Fruit fly (Drosophila melanogaster) whole organism: ENCODE data around the gene CkIalpha.
A peak's percentile ranks its signal among the peaks of the same experiment; 100 is the strongest.

Experiments
- CG8478 ChIP-seq: fragments of >200 bp; optimal IDR thresholded peaks from 2 replicates; lab custom pipeline; 2018; ENCODE audit warnings: inconsistent platforms
- Dll ChIP-seq: fragments of >200 bp; optimal IDR thresholded peaks from 2 replicates; lab custom pipeline; 2017
- EcR ChIP-seq, 2 experiments: fragments of >200 bp; optimal IDR thresholded peaks; 2 replicates each; lab custom pipeline; 2017; ENCODE audit warnings: missing biosample characterization in 2 of 2, missing genetic modification characterization in 2 of 2, missing genetic modification reagents in 2 of 2
- pan ChIP-seq: fragments of >200 bp; optimal IDR thresholded peaks from 2 replicates; lab custom pipeline; 2017
- psq ChIP-seq: fragments of >200 bp; optimal IDR thresholded peaks from 2 replicates; lab custom pipeline; 2017
- usp ChIP-seq: fragments of >200 bp; optimal IDR thresholded peaks from 2 replicates; lab custom pipeline; 2017; ENCODE audit warnings: missing biosample characterization, missing genetic modification characterization, mixed read lengths

CkIalpha gene

DNA sequence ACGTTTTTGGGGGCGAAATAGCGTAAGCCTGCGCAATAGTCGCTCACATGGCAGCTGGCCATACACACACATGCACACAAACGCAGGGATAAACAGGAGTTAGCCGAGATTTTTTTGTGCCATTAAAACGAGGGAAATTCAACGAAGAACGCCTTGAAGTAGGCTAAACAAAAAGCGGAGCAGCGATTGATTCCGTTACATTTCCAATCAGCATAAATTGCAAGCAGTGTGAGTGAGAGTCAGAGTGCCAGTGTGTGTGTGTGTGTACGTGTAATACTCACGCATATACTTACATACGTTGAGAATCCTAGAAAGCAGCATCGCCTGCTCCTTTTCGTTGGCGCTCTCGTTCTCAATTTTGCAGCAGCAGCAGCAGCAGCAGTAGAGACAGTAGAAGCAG is 20.2 kb upstream of the CkIalpha start:
- TF ChIP-seq EcR (GFP tag; optimal IDR thresholded peaks at IDR 0.05; lab: Kevin White, UChicago) (no peak), CG8478 (lab: Kevin White, UChicago) (no peak), pan (lab: Kevin White, UChicago) (no peak), Dll (no peak), psq (lab: Kevin White, UChicago) (no peak), usp (GFP tag; lab: Kevin White, UChicago) (no peak)

DNA sequence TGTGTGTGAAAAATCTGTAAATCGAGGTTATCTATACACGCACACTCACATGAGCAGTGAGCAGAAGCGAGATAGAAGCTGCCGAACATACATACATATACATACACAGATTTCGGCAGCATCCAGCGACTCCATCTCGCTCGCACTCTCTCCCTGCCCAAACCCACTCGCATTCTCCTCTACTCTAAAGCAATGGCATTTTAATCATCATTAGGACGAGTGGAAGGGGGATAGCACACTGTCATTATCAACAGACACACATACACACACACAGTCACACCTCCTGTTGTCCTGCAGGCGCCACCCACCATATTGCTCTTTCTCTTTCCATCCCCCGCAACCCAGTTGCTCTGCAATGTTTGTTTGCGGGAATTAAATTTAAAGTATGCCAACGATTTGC is 19.4 kb upstream of the CkIalpha start:
- TF ChIP-seq psq (lab: Kevin White, UChicago) (no peak), EcR (GFP tag; optimal IDR thresholded peaks at IDR 0.05; lab: Kevin White, UChicago) (no peak), usp (GFP tag; lab: Kevin White, UChicago) (no peak), pan (lab: Kevin White, UChicago) (no peak), CG8478 (lab: Kevin White, UChicago) (no peak)

DNA sequence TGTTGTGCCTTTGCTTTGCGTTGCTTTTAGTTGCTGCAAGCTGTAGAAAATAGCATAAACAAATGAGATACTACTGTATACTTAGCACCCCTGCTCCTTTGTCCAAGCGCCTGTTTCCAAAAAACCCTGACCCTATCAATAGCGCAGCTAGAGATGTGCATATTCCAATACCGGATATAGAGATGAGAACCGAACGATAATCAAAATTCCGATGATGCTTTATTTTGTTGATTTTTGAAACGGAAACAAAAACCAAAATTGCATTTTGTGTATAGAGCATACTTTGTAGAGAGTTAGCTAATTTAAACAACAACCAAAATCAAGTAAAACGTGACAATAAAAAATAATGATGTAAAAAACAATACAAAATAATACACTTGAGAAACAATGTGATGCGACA is 8.1 kb upstream of the CkIalpha start:
- no peak for TF ChIP-seq pan (lab: Kevin White, UChicago)

- no peak for TF ChIP-seq usp (GFP tag; lab: Kevin White, UChicago)
- no peak for TF ChIP-seq CG8478 (lab: Kevin White, UChicago)
- no peak for TF ChIP-seq Dll
- no peak for TF ChIP-seq psq (lab: Kevin White, UChicago)
- TF ChIP-seq EcR (GFP tag; optimal IDR thresholded peaks at IDR 0.05; lab: Kevin White, UChicago), result no peak
- no peak for TF ChIP-seq pan (lab: Kevin White, UChicago)
Observed at dm6 chrX:12651613-12652012, 1.8 kb upstream of the CkIalpha start.

- TF ChIP-seq usp (GFP tag; lab: Kevin White, UChicago), result no peak
- TF ChIP-seq Dll, result no peak
- peak; percentile 83 for TF ChIP-seq CG8478 (lab: Kevin White, UChicago)
Observed at dm6 chrX:12654288-12654729, 883 bp downstream of the CkIalpha start.

dm6 chrX:12658400-12658998 is 5.1 kb downstream of the CkIalpha start:
- TF ChIP-seq EcR (GFP tag; optimal IDR thresholded peaks at IDR 0.05; lab: Kevin White, UChicago), result no peak
- TF ChIP-seq Dll, result no peak
- no peak for TF ChIP-seq CG8478 (lab: Kevin White, UChicago)
- no peak for TF ChIP-seq psq (lab: Kevin White, UChicago)
- TF ChIP-seq usp (GFP tag; lab: Kevin White, UChicago), result no peak
- TF ChIP-seq pan (lab: Kevin White, UChicago), result no peak

DNA sequence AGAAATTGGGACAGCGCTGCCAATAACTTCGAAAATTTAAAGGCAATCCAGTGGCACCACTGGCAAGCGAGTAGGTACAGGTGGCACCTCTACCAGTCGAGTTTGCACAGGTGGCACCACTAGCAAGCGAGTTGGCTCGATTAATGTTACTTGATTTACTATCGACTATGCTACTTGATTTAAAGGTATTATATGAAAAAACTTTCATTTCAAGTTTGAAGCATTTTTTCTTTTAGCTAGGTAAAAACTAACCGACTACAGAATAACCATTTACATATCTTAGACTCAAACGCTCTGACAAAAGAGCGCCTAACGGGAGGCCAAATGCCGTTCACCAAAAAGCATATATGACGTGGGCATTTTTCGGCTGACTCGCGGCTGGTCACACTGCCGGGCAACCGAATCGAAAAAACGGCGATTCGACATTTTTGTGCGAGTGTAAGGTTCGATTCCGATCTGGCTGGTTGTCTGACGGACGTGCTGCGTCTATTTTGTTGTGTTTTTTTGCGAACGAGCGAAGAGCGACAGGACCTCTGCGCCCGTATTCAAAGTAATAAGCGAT is 5.7 kb downstream of the CkIalpha start, which contains the start of gene Tis11:
TSS of gene Tis11 (plus strand) at position 417 of the 562 bp plus-strand sequence.
- TF ChIP-seq psq (lab: Kevin White, UChicago) (no peak), pan (lab: Kevin White, UChicago) (no peak), usp (GFP tag; lab: Kevin White, UChicago) (no peak), Dll (no peak), CG8478 (lab: Kevin White, UChicago) (no peak), EcR (GFP tag; optimal IDR thresholded peaks at IDR 0.05; lab: Kevin White, UChicago) (no peak)

- TF ChIP-seq usp (GFP tag; lab: Kevin White, UChicago) (no peak), Dll (no peak), CG8478 (lab: Kevin White, UChicago) (no peak), psq (lab: Kevin White, UChicago) (no peak), pan (lab: Kevin White, UChicago) (no peak), EcR (GFP tag; optimal IDR thresholded peaks at IDR 0.05; lab: Kevin White, UChicago) (no peak)
Observed at dm6 chrX:12660030-12660630, 6.7 kb downstream of the CkIalpha start.

DNA sequence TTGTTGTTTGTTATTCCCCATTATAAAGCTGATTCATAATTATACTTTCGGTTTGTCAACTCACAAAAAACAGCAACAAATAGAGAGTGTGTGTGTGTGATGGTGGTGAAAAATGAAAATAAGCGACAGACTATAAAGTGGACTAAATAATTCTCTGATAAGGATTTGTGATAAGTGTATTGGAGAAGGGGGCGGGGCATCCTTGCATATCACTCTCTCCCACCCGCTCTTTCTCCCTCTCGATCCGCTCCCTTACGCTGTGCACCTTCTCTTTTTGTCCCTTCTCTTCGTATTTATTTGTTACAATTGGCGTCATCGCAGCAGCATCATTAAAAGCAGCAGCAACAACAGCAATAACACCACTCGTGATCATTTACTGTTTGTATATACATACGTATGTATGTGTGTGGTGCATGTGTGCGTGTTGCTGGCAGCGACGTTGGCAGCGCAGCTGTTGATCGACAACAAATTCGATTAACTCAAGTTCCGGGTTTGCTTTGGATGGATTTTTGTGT is 8.1 kb downstream of the CkIalpha start:
- TF ChIP-seq usp (GFP tag; lab: Kevin White, UChicago), result no peak
- TF ChIP-seq psq (lab: Kevin White, UChicago), result no peak
- no peak for TF ChIP-seq Dll
- no peak for TF ChIP-seq pan (lab: Kevin White, UChicago)
- no peak for TF ChIP-seq EcR (GFP tag; optimal IDR thresholded peaks at IDR 0.05; lab: Kevin White, UChicago)
- no peak for TF ChIP-seq CG8478 (lab: Kevin White, UChicago)

DNA sequence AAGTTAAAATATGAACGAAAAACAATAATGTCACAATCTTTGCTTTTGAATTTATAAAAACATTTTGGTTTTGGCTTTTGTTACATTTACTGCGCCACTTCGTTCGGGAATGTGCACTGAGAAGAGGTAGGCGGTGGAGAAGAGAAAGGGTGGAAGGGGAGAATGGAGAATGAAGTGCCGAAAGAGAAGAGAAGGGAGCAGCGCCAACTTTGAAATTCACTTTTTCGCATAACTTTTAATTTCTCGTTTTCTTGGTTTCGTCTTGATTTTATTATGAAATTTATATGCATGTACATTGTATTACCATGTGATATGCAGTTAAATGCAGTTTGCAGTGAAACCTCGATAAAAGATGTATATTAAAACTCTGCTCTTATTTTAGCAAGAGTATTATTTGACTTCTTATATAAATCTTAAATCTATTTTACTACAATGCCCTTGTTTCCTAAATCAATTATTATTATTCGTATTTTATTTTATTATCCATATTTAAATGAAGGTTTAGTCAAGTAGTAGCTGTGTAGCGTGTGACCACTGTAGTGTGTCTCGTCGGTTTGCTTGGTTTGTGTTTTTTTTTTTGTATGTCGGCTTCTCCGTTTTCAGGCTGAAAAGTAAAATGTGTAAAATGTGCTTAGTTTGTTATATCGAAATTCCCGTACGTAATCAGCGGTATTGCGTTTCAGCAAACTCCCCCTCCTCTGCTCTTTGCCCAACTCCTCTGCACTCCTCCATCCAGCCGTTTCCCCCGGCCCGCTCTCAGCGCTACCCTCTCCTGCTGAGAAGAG is 9.4 kb downstream of the CkIalpha start:
- TF ChIP-seq usp (GFP tag; lab: Kevin White, UChicago) (no peak), pan (lab: Kevin White, UChicago) (no peak), CG8478 (lab: Kevin White, UChicago) (no peak), psq (lab: Kevin White, UChicago) (no peak), EcR (GFP tag; optimal IDR thresholded peaks at IDR 0.05; lab: Kevin White, UChicago) (no peak), Dll (no peak)

- TF ChIP-seq EcR (GFP tag; optimal IDR thresholded peaks at IDR 0.05; lab: Kevin White, UChicago) (peak in 1 of 2 experiments; percentile 30), psq (lab: Kevin White, UChicago) (no peak)
Observed at dm6 chrX:12663464-12663938, 10.1 kb downstream of the CkIalpha start.
